Fruit fly (Drosophila melanogaster): ENCODE results near the gene Pi3K21B.

DNA sequence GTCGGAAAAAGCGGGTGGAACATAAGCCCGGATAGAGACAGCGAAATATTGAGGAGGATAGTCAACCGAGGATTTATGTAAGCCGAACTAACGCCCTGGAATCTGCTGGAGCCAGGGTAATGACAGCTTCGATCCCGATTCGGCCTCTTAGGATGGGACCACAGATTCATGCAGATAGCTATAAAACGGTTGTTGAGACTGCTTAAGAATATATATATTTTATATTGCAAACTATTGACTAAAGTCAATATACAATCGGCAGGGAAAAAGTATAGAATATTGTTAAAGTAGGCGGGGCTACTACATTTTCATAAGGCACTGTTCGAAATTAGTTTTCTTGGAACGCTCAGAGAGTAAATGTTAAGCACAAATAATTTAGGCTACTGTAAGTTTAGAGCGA, 28.9 kb upstream of the Pi3K21B start, which contains the start of gene CG3345:
- TF ChIP-seq psq (optimal IDR thresholded peaks at IDR 0.05) (no peak), insv (optimal IDR thresholded peaks at IDR 0.05) (no peak), h (optimal IDR thresholded peaks at IDR 0.05) (no peak), Myc (optimal IDR thresholded peaks at IDR 0.05) (no peak)

All from Kc167 (cell line).